Worm (Caenorhabditis elegans): ENCODE data around the gene ins-12.

Gene ins-12

ce11 chrII:5543476-5544144, 10.8 kb upstream of the ins-12 start (continued):
- TF ChIP-seq unc-130 (tag; optimal IDR thresholded peaks at IDR 0.05) (peak; percentile 98), fos-1 (tag; optimal IDR thresholded peaks at IDR 0.05) (peak; percentile 97), nhr-90 (tag; optimal IDR thresholded peaks at IDR 0.05; ENCODE audit: poor library complexity) (peak; percentile 100), nhr-237 (tag; optimal IDR thresholded peaks at IDR 0.05) (peak; percentile 91), C34B4.2 (tag; optimal IDR thresholded peaks at IDR 0.05) (peak; percentile 67), ztf-4 (tag; optimal IDR thresholded peaks at IDR 0.05) (peak; percentile 99), fkh-10 (GFP tag; optimal IDR thresholded peaks at IDR 0.05) (peak; percentile 99), efl-1 (optimal IDR thresholded peaks at IDR 0.05) (peak; percentile 92 to 93), efl-1 (GFP tag; optimal IDR thresholded peaks at IDR 0.05 in 1 of 2) (peak; percentile 80 to 98), nhr-76 (tag; optimal IDR thresholded peaks at IDR 0.05) (peak; percentile 98), mab-9 (GFP tag; IDR thresholded peaks at IDR 0.05) (peak; percentile 98), tbx-2 (tag; optimal IDR thresholded peaks at IDR 0.05) (peak; percentile 100), F16B12.6 (tag; optimal IDR thresholded peaks at IDR 0.05) (peak; percentile 60), unc-30 (tag; optimal IDR thresholded peaks at IDR 0.05) (peak; percentile 68)

ce11 chrII:5544145-5544515, 10.3 kb upstream of the ins-12 start:
- TF ChIP-seq hlh-17 (GFP tag; optimal IDR thresholded peaks at IDR 0.05; ENCODE audit: borderline replicate concordance) (no peak), nhr-20 (tag; optimal IDR thresholded peaks at IDR 0.05) (peak; percentile 77), tbx-2 (tag; optimal IDR thresholded peaks at IDR 0.05) (no peak), unc-86 (tag; optimal IDR thresholded peaks at IDR 0.05) (no peak), vab-15 (tag; optimal IDR thresholded peaks at IDR 0.05) (no peak), nhr-76 (tag; optimal IDR thresholded peaks at IDR 0.05) (peak; percentile 9), nhr-71 (tag; optimal IDR thresholded peaks at IDR 0.05) (peak; percentile 79), sptf-1 (tag; optimal IDR thresholded peaks at IDR 0.05) (no peak), dsc-1 (tag; optimal IDR thresholded peaks at IDR 0.05) (peak; percentile 5), mdl-1 (tag; optimal IDR thresholded peaks at IDR 0.05) (peak in 1 of 2 experiments; percentile 46), C16A3.4 (tag; optimal IDR thresholded peaks at IDR 0.05) (peak; percentile 63), ceh-8 (GFP tag; optimal IDR thresholded peaks at IDR 0.05) (no peak), fos-1 (tag; optimal IDR thresholded peaks at IDR 0.05) (no peak), mab-9 (GFP tag; IDR thresholded peaks at IDR 0.05) (no peak), lin-13 (GFP tag; optimal IDR thresholded peaks at IDR 0.05) (peak; percentile 31), lin-14 (GFP tag; optimal IDR thresholded peaks at IDR 0.05) (peak; percentile 32), ztf-4 (tag; optimal IDR thresholded peaks at IDR 0.05) (peak; percentile 37), lsy-2 (tag; optimal IDR thresholded peaks at IDR 0.05) (peak; percentile 50 to 72), nhr-85 (tag) (peak; percentile 66), elt-2 (tag; optimal IDR thresholded peaks at IDR 0.05) (peak; percentile 77), lin-15B (tag; optimal IDR thresholded peaks at IDR 0.05) (no peak), lin-39 (tag; optimal IDR thresholded peaks at IDR 0.05) (peak; percentile 70), nhr-12 (tag; optimal IDR thresholded peaks at IDR 0.05) (no peak), nhr-19 (GFP tag; conservative IDR thresholded peaks at IDR 0.05) (peak; percentile 82), fkh-8 (tag; optimal IDR thresholded peaks at IDR 0.05) (no peak), snpc-4 (tag; optimal IDR thresholded peaks at IDR 0.05) (peak; percentile 98), mef-2 (tag; optimal IDR thresholded peaks at IDR 0.05) (no peak), unc-130 (tag; optimal IDR thresholded peaks at IDR 0.05) (no peak), dpl-1 (GFP tag; optimal IDR thresholded peaks at IDR 0.05) (peak; percentile 11 to 47 (median 25)), lin-35 (GFP tag; optimal IDR thresholded peaks at IDR 0.05) (peak; percentile 15 to 59), nhr-47 (tag; optimal IDR thresholded peaks at IDR 0.05) (peak; percentile 53), elt-3 (tag; optimal IDR thresholded peaks at IDR 0.05) (no peak), ceh-88 (GFP tag; IDR thresholded peaks at IDR 0.05) (no peak), aly-2 (tag; optimal IDR thresholded peaks at IDR 0.05) (no peak), pqm-1 (tag; optimal IDR thresholded peaks at IDR 0.05) (no peak), ceh-82 (tag; optimal IDR thresholded peaks at IDR 0.05) (peak in 1 of 3 experiments; percentile 29), nhr-90 (tag; optimal IDR thresholded peaks at IDR 0.05; ENCODE audit: poor library complexity) (peak; percentile 69), xbp-1 (tag; optimal IDR thresholded peaks at IDR 0.05) (peak; percentile 27), alr-1 (tag; optimal IDR thresholded peaks at IDR 0.05; ENCODE audit: borderline replicate concordance) (no peak), nhr-77 (tag; optimal IDR thresholded peaks at IDR 0.05) (peak; percentile 78), rnt-1 (tag; optimal IDR thresholded peaks at IDR 0.05) (peak; percentile 91), F16B12.6 (tag; optimal IDR thresholded peaks at IDR 0.05) (peak; percentile 24), jun-1 (tag; optimal IDR thresholded peaks at IDR 0.05) (peak; percentile 58)

Data from whole organism, L1 larva.